Worm (Caenorhabditis elegans): ENCODE results near the gene ttm-1.

Gene ttm-1

ce11 chrIII:12966895-12967294 is at the start of gene ttm-1:
Gene ttm-1 (minus strand): TSS chrIII:12966995.
- TF ChIP-seq dao-5 (tag; optimal IDR thresholded peaks at IDR 0.05) (no peak), him-1 (tag; optimal IDR thresholded peaks at IDR 0.05) (no peak), W03F9.2 (tag; optimal IDR thresholded peaks at IDR 0.05) (no peak)

- TF ChIP-seq him-1 (tag; optimal IDR thresholded peaks at IDR 0.05): peak; percentile 6
- peak; percentile 56 for TF ChIP-seq W03F9.2 (tag; optimal IDR thresholded peaks at IDR 0.05)
- TF ChIP-seq dao-5 (tag; optimal IDR thresholded peaks at IDR 0.05): peak; percentile 51
Observed at ce11 chrIII:13015754-13016317, 49.0 kb upstream of the ttm-1 start.

ce11 chrIII:13013912-13014311 is 47.1 kb upstream of the ttm-1 start:
- TF ChIP-seq him-1 (tag; optimal IDR thresholded peaks at IDR 0.05) (no peak), dao-5 (tag; optimal IDR thresholded peaks at IDR 0.05) (no peak), W03F9.2 (tag; optimal IDR thresholded peaks at IDR 0.05) (no peak)

ce11 chrIII:13011927-13012326 is 45.1 kb upstream of the ttm-1 start:
- TF ChIP-seq dao-5 (tag; optimal IDR thresholded peaks at IDR 0.05): no peak
- no peak for TF ChIP-seq him-1 (tag; optimal IDR thresholded peaks at IDR 0.05)
- TF ChIP-seq W03F9.2 (tag; optimal IDR thresholded peaks at IDR 0.05): no peak

- TF ChIP-seq him-1 (tag; optimal IDR thresholded peaks at IDR 0.05): no peak
- TF ChIP-seq W03F9.2 (tag; optimal IDR thresholded peaks at IDR 0.05): no peak
- TF ChIP-seq dao-5 (tag; optimal IDR thresholded peaks at IDR 0.05): no peak
Observed at ce11 chrIII:13005161-13005560, 38.4 kb upstream of the ttm-1 start, which contains the start of gene snf-7. Gene snf-7 (plus strand): TSS chrIII:13005461.

ce11 chrIII:13004316-13004715 is 37.5 kb upstream of the ttm-1 start:
- no peak for TF ChIP-seq W03F9.2 (tag; optimal IDR thresholded peaks at IDR 0.05)

- TF ChIP-seq W03F9.2 (tag; optimal IDR thresholded peaks at IDR 0.05) (no peak), him-1 (tag; optimal IDR thresholded peaks at IDR 0.05) (no peak), dao-5 (tag; optimal IDR thresholded peaks at IDR 0.05) (no peak)
Observed at ce11 chrIII:13002098-13002497, 35.3 kb upstream of the ttm-1 start, which contains the start of gene ZK1010.10. Gene ZK1010.10 (plus strand): TSS chrIII:13002383.

ce11 chrIII:13000457-13000856 is 33.7 kb upstream of the ttm-1 start, which contains the start of gene ZK1010.8:
Gene ZK1010.8 (minus strand): TSS chrIII:13000670.
- TF ChIP-seq him-1 (tag; optimal IDR thresholded peaks at IDR 0.05) (no peak), W03F9.2 (tag; optimal IDR thresholded peaks at IDR 0.05) (no peak), dao-5 (tag; optimal IDR thresholded peaks at IDR 0.05) (no peak)

ce11 chrIII:12998252-12998651 is 31.5 kb upstream of the ttm-1 start:
- no peak for TF ChIP-seq dao-5 (tag; optimal IDR thresholded peaks at IDR 0.05)
- no peak for TF ChIP-seq him-1 (tag; optimal IDR thresholded peaks at IDR 0.05)
- no peak for TF ChIP-seq W03F9.2 (tag; optimal IDR thresholded peaks at IDR 0.05)

ce11 chrIII:12993607-12994006 is 26.8 kb upstream of the ttm-1 start, which contains the start of gene col-97:
Gene col-97 (minus strand): TSS chrIII:12993707.
- TF ChIP-seq W03F9.2 (tag; optimal IDR thresholded peaks at IDR 0.05) (no peak), dao-5 (tag; optimal IDR thresholded peaks at IDR 0.05) (no peak)

ce11 chrIII:12993055-12993454 is 26.3 kb upstream of the ttm-1 start:
- TF ChIP-seq him-1 (tag; optimal IDR thresholded peaks at IDR 0.05) (no peak), W03F9.2 (tag; optimal IDR thresholded peaks at IDR 0.05) (no peak), dao-5 (tag; optimal IDR thresholded peaks at IDR 0.05) (no peak)

ce11 chrIII:12990997-12991396 is 24.2 kb upstream of the ttm-1 start, which contains the start of gene ZK1010.12:
Gene ZK1010.12 (plus strand): TSS chrIII:12991297.
- TF ChIP-seq W03F9.2 (tag; optimal IDR thresholded peaks at IDR 0.05) (no peak), him-1 (tag; optimal IDR thresholded peaks at IDR 0.05) (no peak), dao-5 (tag; optimal IDR thresholded peaks at IDR 0.05) (no peak)

ce11 chrIII:12987418-12987817 is 20.6 kb upstream of the ttm-1 start, which contains the start of gene ZK1010.5:
Gene ZK1010.5 (minus strand): TSS chrIII:12987518.
- TF ChIP-seq W03F9.2 (tag; optimal IDR thresholded peaks at IDR 0.05): no peak
- TF ChIP-seq him-1 (tag; optimal IDR thresholded peaks at IDR 0.05): no peak
- TF ChIP-seq dao-5 (tag; optimal IDR thresholded peaks at IDR 0.05): no peak

ce11 chrIII:12980770-12981169 is 14.0 kb upstream of the ttm-1 start, which contains the start of gene ZK1010.4:
Gene ZK1010.4 (plus strand): TSS chrIII:12981070.
- TF ChIP-seq W03F9.2 (tag; optimal IDR thresholded peaks at IDR 0.05) (no peak), him-1 (tag; optimal IDR thresholded peaks at IDR 0.05) (no peak), dao-5 (tag; optimal IDR thresholded peaks at IDR 0.05) (no peak)
